Fruit fly (Drosophila melanogaster): ENCODE measurements around the gene muc.

The muc gene

dm6 chr2L:7423333-7423895 lies 3.3 kb upstream of the muc start (continued):
- TF ChIP-seq en (GFP tag; optimal IDR thresholded peaks at IDR 0.05) (no peak), CG2875 (GFP tag; optimal IDR thresholded peaks at IDR 0.05) (no peak), Bgb (GFP tag; IDR thresholded peaks at IDR 0.05; ENCODE audit: partially characterized antibody) (no peak; the same call in 1 of the 2 replicates), CG9727 (GFP tag; optimal IDR thresholded peaks at IDR 0.05) (peak; percentile 37), Lim3 (GFP tag; IDR thresholded peaks at IDR 0.05) (no peak), abd-A (tag; optimal IDR thresholded peaks at IDR 0.05) (no peak), nerfin-2 (GFP tag; IDR thresholded peaks at IDR 0.05; ENCODE audit: partially characterized antibody) (no peak), Sox100B (GFP tag; optimal IDR thresholded peaks at IDR 0.05) (no peak), dati (GFP tag; IDR thresholded peaks at IDR 0.05) (no peak), HLHmδ (GFP tag; optimal IDR thresholded peaks at IDR 0.05) (peak; percentile 55), CG1529 (GFP tag; optimal IDR thresholded peaks at IDR 0.05) (no peak), CrebB (tag; optimal IDR thresholded peaks at IDR 0.05) (no peak), CG2199 (GFP tag; IDR thresholded peaks at IDR 0.05) (no peak), CG13424 (tag; optimal IDR thresholded peaks at IDR 0.05) (peak; percentile 36), p53 (GFP tag; optimal IDR thresholded peaks at IDR 0.05) (no peak), CG2712 (tag; optimal IDR thresholded peaks at IDR 0.05) (peak; percentile 33), lbe (GFP tag; optimal IDR thresholded peaks at IDR 0.05) (peak; percentile 71), Meics (GFP tag; optimal IDR thresholded peaks at IDR 0.05) (peak; percentile 39), CG17802 (tag; optimal IDR thresholded peaks at IDR 0.05) (no peak), CG34422 (GFP tag; IDR thresholded peaks at IDR 0.05) (no peak), CG18599 (GFP tag; optimal IDR thresholded peaks at IDR 0.05) (peak; percentile 46), maf-S (GFP tag; optimal IDR thresholded peaks at IDR 0.05) (no peak), z (GFP tag; IDR thresholded peaks at IDR 0.05) (no peak), NFAT (GFP tag; IDR thresholded peaks at IDR 0.05) (peak; percentile 69), CG12104 (GFP tag; optimal IDR thresholded peaks at IDR 0.05) (no peak), CG15601 (tag; optimal IDR thresholded peaks at IDR 0.05) (no peak), CG2202 (tag; optimal IDR thresholded peaks at IDR 0.05) (peak; percentile 5), row (GFP tag; IDR thresholded peaks at IDR 0.05) (peak; percentile 67), zfh2 (GFP tag; optimal IDR thresholded peaks at IDR 0.05) (peak; percentile 67), Abd-B (GFP tag; optimal IDR thresholded peaks at IDR 0.05) (no peak), Ets65A (GFP tag) (peak; percentile 59), pnt (GFP tag; optimal IDR thresholded peaks at IDR 0.05) (no peak), Ada2b (GFP tag; IDR thresholded peaks at IDR 0.05) (no peak), repo (GFP tag; optimal IDR thresholded peaks at IDR 0.05) (no peak), CG32772 (GFP tag; IDR thresholded peaks at IDR 0.05) (peak; percentile 54), fd102C (GFP tag; optimal IDR thresholded peaks at IDR 0.05) (no peak), schlank (tag; optimal IDR thresholded peaks at IDR 0.05) (no peak), h (optimal IDR thresholded peaks at IDR 0.05) (no peak), esg (GFP tag; conservative IDR thresholded peaks at IDR 0.05) (peak; percentile 46; the same call in 1 of the 2 replicates), dm (GFP tag; optimal IDR thresholded peaks at IDR 0.05) (peak; percentile 38), CG12391 (tag; optimal IDR thresholded peaks at IDR 0.05) (peak; percentile 5), CG18476 (GFP tag; optimal IDR thresholded peaks at IDR 0.05) (no peak), seq (GFP tag; IDR thresholded peaks at IDR 0.05) (no peak), CG6654 (GFP tag; optimal IDR thresholded peaks at IDR 0.05) (no peak), Hand (GFP tag; optimal IDR thresholded peaks at IDR 0.05) (peak; percentile 11), NK7.1 (GFP tag; optimal IDR thresholded peaks at IDR 0.05) (peak; percentile 23), crc (GFP tag; optimal IDR thresholded peaks at IDR 0.05) (no peak), CG14050 (GFP tag; IDR thresholded peaks at IDR 0.05) (0 out of 3 replicates have a peak, but pooled peaks have one; percentile 10), CG7786 (GFP tag; optimal IDR thresholded peaks at IDR 0.05) (peak; percentile 59), CG4360 (GFP tag; IDR thresholded peaks at IDR 0.05) (no peak), emc (GFP tag; optimal IDR thresholded peaks at IDR 0.05) (no peak)

Data from whole organism, embryonic.